Worm (Caenorhabditis elegans) whole organism, mixed stage, embryonic: Measurements from ENCODE around the gene ins-11.

ENCODE experiments used
- elt-1 ChIP-seq: sonication (generic microtip); optimal IDR thresholded peaks from 2 replicates; lab custom pipeline; 2017; ENCODE audit warnings: missing genetic modification characterization, mild to moderate bottlenecking, missing compliant biosample characterization, antibody characterized with exemption, moderate library complexity, borderline replicate concordance; ENCODE audit not compliant: insufficient read depth
- hlh-1 ChIP-seq: fragments of 150-350 bp; optimal IDR thresholded peaks from 2 replicates; lab custom pipeline; 2014; ENCODE audit warnings: missing biosample characterization, missing genetic modification reagents, missing genetic modification characterization
- nhr-237 ChIP-seq: fragments of 150-350 bp; optimal IDR thresholded peaks from 2 replicates; lab custom pipeline; 2014; ENCODE audit warnings: missing biosample characterization, missing genetic modification characterization
- sem-2 ChIP-seq: fragments of 200-800 bp; sonication (Bioruptor generic); optimal IDR thresholded peaks from 2 replicates; lab custom pipeline; 2018; ENCODE audit warnings: mild to moderate bottlenecking, missing genetic modification characterization, missing compliant biosample characterization
- snpc-4 ChIP-seq: fragments of 150-350 bp; optimal IDR thresholded peaks from 2 replicates; lab custom pipeline; 2014; ENCODE audit warnings: missing biosample characterization, missing genetic modification characterization
- sptf-1 ChIP-seq: sonication (generic microtip); optimal IDR thresholded peaks from 2 replicates; lab custom pipeline; 2017; ENCODE audit warnings: mild to moderate bottlenecking, missing genetic modification characterization, moderate library complexity, missing compliant biosample characterization
- tbx-8 ChIP-seq: fragments of 200-800 bp; sonication (Bioruptor generic); optimal IDR thresholded peaks from 2 replicates; lab custom pipeline; 2018; ENCODE audit warnings: mild to moderate bottlenecking, missing genetic modification characterization, moderate library complexity, missing compliant biosample characterization
- unc-39 ChIP-seq: fragments of 150-350 bp; optimal IDR thresholded peaks from 2 replicates; lab custom pipeline; 2014; ENCODE audit warnings: missing biosample characterization, missing genetic modification characterization
- unc-62 ChIP-seq: fragments of 150-350 bp; optimal IDR thresholded peaks from 2 replicates; lab custom pipeline; 2014; ENCODE audit warnings: missing biosample characterization, missing genetic modification reagents, missing genetic modification characterization

- no peak for TF ChIP-seq snpc-4 (tag; lab: Kevin White, UChicago)
- no peak for TF ChIP-seq unc-39 (tag; lab: Kevin White, UChicago)
- no peak for TF ChIP-seq sem-2 (GFP tag; lab: Kevin White, UChicago)
- no peak for TF ChIP-seq sptf-1 (tag; lab: Kevin White, UChicago)
- TF ChIP-seq hlh-1 (tag; lab: Kevin White, UChicago): no peak
- no peak for TF ChIP-seq tbx-8 (GFP tag; lab: Kevin White, UChicago)
- TF ChIP-seq unc-62 (GFP tag; lab: Kevin White, UChicago): no peak
- TF ChIP-seq elt-1 (tag; lab: Kevin White, UChicago): no peak
- no peak for TF ChIP-seq nhr-237
These were observed 35.0 kb downstream of the ins-11 start for ce11 chrII:5591558-5591957.
